Fruit fly (Drosophila melanogaster) whole organism, embryonic: ENCODE data around the gene CG43291.

Source experiments
- Antp ChIP-seq: fragments of 200-800 bp; sonication (Bioruptor generic); optimal IDR thresholded peaks from 3 replicates; lab custom pipeline; 2016; ENCODE audit warnings: missing biosample characterization, missing genetic modification characterization
- Asciz ChIP-seq: fragments of 200-800 bp; sonication (Bioruptor generic); optimal IDR thresholded peaks from 2 replicates; lab custom pipeline; 2017; ENCODE audit warnings: missing biosample characterization, mild to moderate bottlenecking, missing genetic modification characterization, missing genetic modification reagents
- Atf-2 ChIP-seq: fragments of 200-800 bp; sonication (Bioruptor generic); optimal IDR thresholded peaks from 2 replicates; lab custom pipeline; 2016; ENCODE audit warnings: missing biosample characterization, missing genetic modification characterization
- CG12071 ChIP-seq: fragments of 200-800 bp; sonication (Bioruptor generic); optimal IDR thresholded peaks from 3 replicates; lab custom pipeline; 2018; ENCODE audit warnings: missing biosample characterization, mild to moderate bottlenecking, missing genetic modification characterization
- CG12236 ChIP-seq: fragments of 200-800 bp; sonication (Bioruptor generic); optimal IDR thresholded peaks from 2 replicates; lab custom pipeline; 2016; ENCODE audit warnings: missing biosample characterization, missing genetic modification characterization
- CG1233 ChIP-seq: fragments of 200-800 bp; sonication (Bioruptor generic); optimal IDR thresholded peaks from 4 replicates; lab custom pipeline; 2018; ENCODE audit warnings: missing biosample characterization, mild to moderate bottlenecking, missing genetic modification characterization
- CG13424 ChIP-seq: fragments of 200-800 bp; sonication (Bioruptor generic); optimal IDR thresholded peaks from 2 replicates; lab custom pipeline; 2019; ENCODE audit warnings: missing biosample characterization, mild to moderate bottlenecking, missing genetic modification characterization, moderate library complexity
- CG14014 ChIP-seq: fragments of 200-800 bp; sonication (Bioruptor generic); IDR thresholded peaks from 2 replicates; pipeline ENCODE4 v1.3.6; 2022; ENCODE audit warnings: missing biosample characterization, missing genetic modification characterization
- CG1529 ChIP-seq: fragments of 200-800 bp; sonication (Bioruptor generic); optimal IDR thresholded peaks from 3 replicates; lab custom pipeline; 2018; ENCODE audit warnings: missing biosample characterization, missing genetic modification characterization
- CG1647 ChIP-seq: fragments of 200-800 bp; sonication (Bioruptor generic); optimal IDR thresholded peaks from 3 replicates; lab custom pipeline; 2016; ENCODE audit warnings: missing biosample characterization, missing genetic modification characterization
- CG18599 ChIP-seq: fragments of 200-800 bp; sonication (Bioruptor generic); optimal IDR thresholded peaks from 3 replicates; lab custom pipeline; 2017; ENCODE audit warnings: missing biosample characterization, missing genetic modification characterization, mild to moderate bottlenecking, moderate library complexity, missing genetic modification reagents
- CG30431 ChIP-seq: fragments of 200-800 bp; sonication (Bioruptor generic); optimal IDR thresholded peaks from 2 replicates; lab custom pipeline; 2017; ENCODE audit warnings: missing biosample characterization, missing genetic modification characterization
- CG32772 ChIP-seq: fragments of 200-800 bp; sonication (Bioruptor generic); IDR thresholded peaks from 2 replicates; pipeline ENCODE4 v1.3.6; 2022; ENCODE audit warnings: missing biosample characterization, missing genetic modification characterization
- CG33213 ChIP-seq: fragments of 200-800 bp; sonication (Bioruptor generic); optimal IDR thresholded peaks from 3 replicates; lab custom pipeline; 2016; ENCODE audit warnings: missing biosample characterization, missing genetic modification characterization
- CG3407 ChIP-seq: fragments of 200-800 bp; sonication (Bioruptor generic); optimal IDR thresholded peaks from 2 replicates; lab custom pipeline; 2018; ENCODE audit warnings: missing biosample characterization, mild to moderate bottlenecking, missing genetic modification characterization
- CG34224 ChIP-seq: fragments of 200-800 bp; sonication (Bioruptor generic); IDR thresholded peaks from 3 replicates; pipeline ENCODE4 v1.3.6; 2022; ENCODE audit warnings: missing biosample characterization, missing genetic modification characterization; ENCODE audit not compliant: partially characterized antibody
- CG42726 ChIP-seq: fragments of 200-800 bp; sonication (Bioruptor generic); IDR thresholded peaks from 2 replicates; pipeline ENCODE4 v1.3.6; 2022; ENCODE audit warnings: missing biosample characterization, missing genetic modification characterization; ENCODE audit not compliant: partially characterized antibody
- CG4360 ChIP-seq: fragments of 200-800 bp; sonication (Bioruptor generic); IDR thresholded peaks from 2 replicates; pipeline ENCODE4 v1.3.6; 2022; ENCODE audit warnings: missing biosample characterization, missing genetic modification characterization
- CG43689 ChIP-seq: fragments of 200-800 bp; sonication (Bioruptor generic); IDR thresholded peaks from 2 replicates; pipeline ENCODE4 v1.3.6; 2022; ENCODE audit warnings: missing biosample characterization, missing genetic modification characterization
- CG7271 ChIP-seq: fragments of 200-800 bp; sonication (Bioruptor generic); optimal IDR thresholded peaks from 2 replicates; lab custom pipeline; 2018; ENCODE audit warnings: missing biosample characterization, mild to moderate bottlenecking, missing genetic modification characterization, moderate library complexity
- CG8290 ChIP-seq, 3 experiments: fragments of 200-800 bp; sonication (Bioruptor generic); optimal IDR thresholded peaks; 2 replicates each; lab custom pipeline; 2016 to 2019; ENCODE audit warnings: missing biosample characterization in 3 of 3, missing genetic modification characterization in 3 of 3, mild to moderate bottlenecking in 2 of 3, moderate library complexity in 1 of 3
- CG9437 ChIP-seq: fragments of 200-800 bp; sonication (Bioruptor generic); optimal IDR thresholded peaks from 2 replicates; lab custom pipeline; 2018; ENCODE audit warnings: missing biosample characterization, mild to moderate bottlenecking, missing genetic modification characterization
- D ChIP-seq, 2 experiments: fragments of 200-800 bp in 1 of 2; fragments of >200 bp in 1 of 2; sonication (Bioruptor generic) in 1 of 2; optimal IDR thresholded peaks; 2 replicates in 1 of 2; 3 replicates in 1 of 2; lab custom pipeline; 2017; ENCODE audit warnings: mild to moderate bottlenecking in 1 of 2, missing biosample characterization in 1 of 2, missing genetic modification characterization in 1 of 2, missing genetic modification reagents in 1 of 2
- Doc2 ChIP-seq: fragments of 200-800 bp; sonication (Bioruptor generic); IDR thresholded peaks from 2 replicates; pipeline ENCODE4 v1.3.6; 2022; ENCODE audit warnings: missing biosample characterization, missing genetic modification characterization
- Drgx ChIP-seq: fragments of 200-800 bp; sonication (Bioruptor generic); IDR thresholded peaks from 2 replicates; pipeline ENCODE4 v1.3.6; 2022; ENCODE audit warnings: missing biosample characterization, missing genetic modification characterization
- E2f2 ChIP-seq: fragments of 200-800 bp; sonication (Bioruptor generic); IDR thresholded peaks from 2 replicates; pipeline ENCODE4 v1.3.6; 2022; ENCODE audit warnings: missing biosample characterization, missing genetic modification characterization
- ERR ChIP-seq: fragments of 200-800 bp; sonication (Bioruptor generic); optimal IDR thresholded peaks from 2 replicates; lab custom pipeline; 2016; ENCODE audit warnings: missing biosample characterization, missing genetic modification characterization
- Hr39 ChIP-seq: fragments of >200 bp; optimal IDR thresholded peaks from 2 replicates; lab custom pipeline; 2017
- Lhr ChIP-seq: fragments of 200-800 bp; sonication (Bioruptor generic); optimal IDR thresholded peaks from 3 replicates; lab custom pipeline; 2017; ENCODE audit warnings: mild to moderate bottlenecking, missing biosample characterization, missing genetic modification reagents, missing genetic modification characterization
- Lpt ChIP-seq: fragments of >200 bp; optimal IDR thresholded peaks from 2 replicates; lab custom pipeline; 2018; ENCODE audit warnings: missing biosample characterization, missing genetic modification characterization
- Mad ChIP-seq: fragments of 200-800 bp; sonication (Bioruptor generic); optimal IDR thresholded peaks from 2 replicates; lab custom pipeline; 2016; ENCODE audit warnings: missing biosample characterization, missing genetic modification characterization
- Nf-YC ChIP-seq: fragments of 200-800 bp; optimal IDR thresholded peaks from 3 replicates; lab custom pipeline; 2019; ENCODE audit warnings: missing biosample characterization, mild to moderate bottlenecking, missing genetic modification characterization, moderate library complexity
- Sry-β ChIP-seq: fragments of 200-800 bp; sonication (Bioruptor generic); optimal IDR thresholded peaks from 2 replicates; lab custom pipeline; 2018; ENCODE audit warnings: missing biosample characterization, mild to moderate bottlenecking, missing genetic modification characterization, moderate library complexity
- ash1 ChIP-seq: fragments of 200-800 bp; sonication (Bioruptor generic); optimal IDR thresholded peaks from 2 replicates; lab custom pipeline; 2018; ENCODE audit warnings: missing biosample characterization, mild to moderate bottlenecking, missing genetic modification characterization
- croc ChIP-seq: fragments of 200-800 bp; sonication (Bioruptor generic); conservative IDR thresholded peaks from 3 replicates; pipeline ENCODE4 v1.3.6; 2022; ENCODE audit warnings: missing biosample characterization, missing genetic modification characterization
- cwo ChIP-seq: fragments of 200-800 bp; sonication (Bioruptor generic); optimal IDR thresholded peaks from 3 replicates; lab custom pipeline; 2017; ENCODE audit warnings: missing biosample characterization, missing genetic modification characterization, mild to moderate bottlenecking, moderate library complexity, missing genetic modification reagents
- dati ChIP-seq: fragments of 200-800 bp; sonication (Bioruptor generic); IDR thresholded peaks from 2 replicates; pipeline ENCODE4 v1.3.6; 2022; ENCODE audit warnings: missing biosample characterization, missing genetic modification characterization
- ewg ChIP-seq: fragments of 200-800 bp; sonication (Bioruptor generic); optimal IDR thresholded peaks from 3 replicates; lab custom pipeline; 2017; ENCODE audit warnings: mild to moderate bottlenecking, missing biosample characterization, missing genetic modification reagents, missing genetic modification characterization
- grn ChIP-seq: fragments of 200-800 bp; sonication (Bioruptor generic); optimal IDR thresholded peaks from 3 replicates; lab custom pipeline; 2017; ENCODE audit warnings: missing biosample characterization, missing genetic modification characterization
- gsb-n ChIP-seq: fragments of 200-800 bp; sonication (Bioruptor generic); optimal IDR thresholded peaks from 3 replicates; lab custom pipeline; 2018; ENCODE audit warnings: missing biosample characterization, mild to moderate bottlenecking, missing genetic modification characterization
- ind ChIP-seq: fragments of 200-800 bp; sonication (Bioruptor generic); optimal IDR thresholded peaks from 3 replicates; lab custom pipeline; 2016; ENCODE audit warnings: missing biosample characterization, missing genetic modification characterization
- lilli ChIP-seq: fragments of 200-800 bp; sonication (Bioruptor generic); optimal IDR thresholded peaks from 3 replicates; lab custom pipeline; 2016; ENCODE audit warnings: missing biosample characterization, missing genetic modification characterization
- luna ChIP-seq: fragments of 200-800 bp; sonication (Bioruptor generic); optimal IDR thresholded peaks from 2 replicates; lab custom pipeline; 2016; ENCODE audit warnings: missing biosample characterization, missing genetic modification characterization
- maf-S ChIP-seq: fragments of 200-800 bp; sonication (Bioruptor generic); optimal IDR thresholded peaks from 2 replicates; lab custom pipeline; 2016; ENCODE audit warnings: missing biosample characterization, missing genetic modification characterization
- mirr ChIP-seq: fragments of 200-800 bp; sonication (Bioruptor generic); optimal IDR thresholded peaks from 3 replicates; lab custom pipeline; 2018; ENCODE audit warnings: missing biosample characterization, mild to moderate bottlenecking, missing genetic modification characterization
- ro ChIP-seq: fragments of 200-800 bp; sonication (Bioruptor generic); IDR thresholded peaks from 2 replicates; pipeline ENCODE4 v1.3.6; 2022; ENCODE audit warnings: missing biosample characterization, missing genetic modification characterization
- sens-2 ChIP-seq: fragments of 200-800 bp; sonication (Bioruptor generic); IDR thresholded peaks from 2 replicates; pipeline ENCODE4 v1.3.6; 2022; ENCODE audit warnings: missing biosample characterization, missing genetic modification characterization
- slou ChIP-seq: fragments of 200-800 bp; sonication (Bioruptor generic); optimal IDR thresholded peaks from 3 replicates; lab custom pipeline; 2016; ENCODE audit warnings: missing biosample characterization, missing genetic modification characterization
- wek ChIP-seq: fragments of 200-800 bp; sonication (Bioruptor generic); optimal IDR thresholded peaks from 3 replicates; lab custom pipeline; 2018; ENCODE audit warnings: missing biosample characterization, mild to moderate bottlenecking, missing genetic modification characterization, moderate library complexity
- wor ChIP-seq: fragments of 200-800 bp; sonication (Bioruptor generic); IDR thresholded peaks from 2 replicates; pipeline ENCODE4 v1.3.6; 2022; ENCODE audit warnings: missing biosample characterization, missing genetic modification characterization

CG43291 gene

dm6 chr3R:14277894-14278522 is 33.5 kb upstream of the CG43291 start (continued):
- TF ChIP-seq sens-2 (0 out of 2 replicates have a peak, but pooled peaks have one; percentile 50), CG1529 (GFP tag; lab: Kevin White, UChicago) (peak; percentile 54), CG4360 (peak; percentile 66), ash1 (GFP tag; lab: Kevin White, UChicago) (no peak), ind (peak; percentile 40), CG14014 (GFP tag; lab: Robert Waterston, UW) (peak; percentile 88), E2f2 (GFP tag; lab: Robert Waterston, UW) (peak; percentile 63), CG43689 (GFP tag; lab: Robert Waterston, UW) (peak; percentile 37; the same call in 1 of the 2 replicates), ERR (GFP tag; lab: Kevin White, UChicago) (no peak), Lpt (GFP tag; lab: Kevin White, UChicago) (no peak), Drgx (GFP tag; lab: Robert Waterston, UW) (peak; percentile 97), Nf-YC (no peak), CG1647 (GFP tag; lab: Kevin White, UChicago) (no peak), Antp (no peak), CG1233 (peak; percentile 69), CG12236 (GFP tag; lab: Kevin White, UChicago) (no peak), CG30431 (GFP tag; lab: Kevin White, UChicago) (peak; percentile 60), CG34224 (GFP tag; lab: Robert Waterston, UW) (no peak), dati (0 out of 2 replicates have a peak, but pooled peaks have one; percentile 49), CG8290 (GFP tag; optimal IDR thresholded peaks at IDR 0.05; lab: Kevin White, UChicago) (no peak), CG8290 (tag; optimal IDR thresholded peaks at IDR 0.05; lab: Kevin White, UChicago) (no peak), D (optimal IDR thresholded peaks at IDR 0.05; lab: Kevin White, UChicago) (no peak), D (GFP tag; optimal IDR thresholded peaks at IDR 0.05; lab: Kevin White, UChicago) (peak; percentile 82), croc (GFP tag; lab: Robert Waterston, UW) (peak; percentile 73), lilli (no peak), Atf-2 (GFP tag; lab: Kevin White, UChicago) (no peak), ewg (GFP tag; lab: Kevin White, UChicago) (peak; percentile 53), wor (GFP tag; lab: Robert Waterston, UW) (no peak), CG42726 (GFP tag; lab: Robert Waterston, UW) (no peak), gsb-n (tag; lab: Kevin White, UChicago) (peak; percentile 82), Mad (GFP tag; lab: Kevin White, UChicago) (peak; percentile 25), CG32772 (GFP tag; lab: Robert Waterston, UW) (peak; percentile 70), CG9437 (peak; percentile 54), wek (GFP tag; lab: Kevin White, UChicago) (no peak), Lhr (GFP tag; lab: Kevin White, UChicago) (peak; percentile 43), CG12071 (GFP tag; lab: Kevin White, UChicago) (no peak), CG33213 (no peak), luna (no peak), maf-S (GFP tag; lab: Kevin White, UChicago) (no peak), ro (0 out of 2 replicates have a peak, but pooled peaks have one; percentile 12), CG3407 (GFP tag; lab: Kevin White, UChicago) (no peak), mirr (GFP tag; lab: Kevin White, UChicago) (no peak), CG18599 (GFP tag; lab: Kevin White, UChicago) (peak; percentile 92), grn (GFP tag; lab: Kevin White, UChicago) (no peak), CG13424 (tag; lab: Kevin White, UChicago) (peak; percentile 85), Doc2 (GFP tag; lab: Robert Waterston, UW) (no peak), Asciz (GFP tag; lab: Kevin White, UChicago) (no peak), cwo (GFP tag; lab: Kevin White, UChicago) (peak; percentile 69), Sry-β (GFP tag; lab: Kevin White, UChicago) (no peak), slou (GFP tag; lab: Kevin White, UChicago) (peak; percentile 2), CG7271 (tag; lab: Kevin White, UChicago) (peak; percentile 91), Hr39 (no peak)
